Fruit fly (Drosophila melanogaster): ENCODE measurements around the gene CG9123.
A peak's percentile ranks its signal among the peaks of the same experiment; 100 is the strongest.

CG9123 gene

dm6 chrX:15296969-15297816 lies 44.7 kb downstream of the CG9123 start, which contains the start of gene gce (continued):
- peak in 1 of 2 experiments; percentile 79 for TF ChIP-seq Hr51 (GFP tag; optimal IDR thresholded peaks at IDR 0.05)
- peak; percentile 5; the same call in 1 of the 3 replicates for TF ChIP-seq Mrtf (GFP tag; IDR thresholded peaks at IDR 0.05)
- peak; percentile 62 for TF ChIP-seq lab (GFP tag; optimal IDR thresholded peaks at IDR 0.05)
- TF ChIP-seq CG12299 (tag; optimal IDR thresholded peaks at IDR 0.05), result no peak
- TF ChIP-seq CG12659 (GFP tag; optimal IDR thresholded peaks at IDR 0.05), result peak; percentile 58
- peak; percentile 41 for TF ChIP-seq Hand (GFP tag; optimal IDR thresholded peaks at IDR 0.05)
- peak; percentile 5 for TF ChIP-seq run (tag; optimal IDR thresholded peaks at IDR 0.05)
- peak; percentile 38 for TF ChIP-seq Dek (tag; optimal IDR thresholded peaks at IDR 0.05)
- TF ChIP-seq Ada2b (GFP tag; IDR thresholded peaks at IDR 0.05), result peak; percentile 8; the same call in 1 of the 2 replicates
- peak; percentile 2 for TF ChIP-seq Blimp-1 (GFP tag; optimal IDR thresholded peaks at IDR 0.05)
- TF ChIP-seq ewg (GFP tag; optimal IDR thresholded peaks at IDR 0.05), result peak; percentile 43
- peak; percentile 10 for TF ChIP-seq lilli (GFP tag; optimal IDR thresholded peaks at IDR 0.05)
- TF ChIP-seq NfI (GFP tag; optimal IDR thresholded peaks at IDR 0.05), result peak; percentile 49
- 0 out of 2 replicates have a peak, but pooled peaks have one; percentile 12 for TF ChIP-seq sob (GFP tag; IDR thresholded peaks at IDR 0.05)
- TF ChIP-seq sd (tag; optimal IDR thresholded peaks at IDR 0.05), result peak; percentile 5
- TF ChIP-seq Rfx (GFP tag; IDR thresholded peaks at IDR 0.05), result peak; percentile 48
- peak; percentile 18 for TF ChIP-seq CG8281 (tag; optimal IDR thresholded peaks at IDR 0.05)
- no peak for TF ChIP-seq salm (tag; optimal IDR thresholded peaks at IDR 0.05)
- peak; percentile 52 for TF ChIP-seq tio (GFP tag; optimal IDR thresholded peaks at IDR 0.05)
- peak; percentile 36 for TF ChIP-seq CG6683 (GFP tag; optimal IDR thresholded peaks at IDR 0.05)
- TF ChIP-seq CG1832 (GFP tag; optimal IDR thresholded peaks at IDR 0.05), result peak; percentile 40
- peak; percentile 78 for TF ChIP-seq CG15269 (tag; optimal IDR thresholded peaks at IDR 0.05)
- TF ChIP-seq CG3847 (GFP tag; IDR thresholded peaks at IDR 0.05), result 0 out of 2 replicates have a peak, but pooled peaks have one; percentile 10
- TF ChIP-seq odd (GFP tag; optimal IDR thresholded peaks at IDR 0.05), result peak; percentile 64
- TF ChIP-seq Hmr (GFP tag; optimal IDR thresholded peaks at IDR 0.05), result peak; percentile 62
- peak; percentile 10 for TF ChIP-seq B-H2 (GFP tag; optimal IDR thresholded peaks at IDR 0.05)
- TF ChIP-seq fd3F (GFP tag; optimal IDR thresholded peaks at IDR 0.05), result peak; percentile 15
- TF ChIP-seq al (GFP tag; IDR thresholded peaks at IDR 0.05), result 0 out of 2 replicates have a peak, but pooled peaks have one; percentile 12
- TF ChIP-seq Fer3 (tag; optimal IDR thresholded peaks at IDR 0.05), result peak; percentile 45
- TF ChIP-seq CG10147 (GFP tag; optimal IDR thresholded peaks at IDR 0.05), result peak; percentile 40
- peak; percentile 66 for TF ChIP-seq CG12391 (tag; optimal IDR thresholded peaks at IDR 0.05)
- TF ChIP-seq ssp (GFP tag; IDR thresholded peaks at IDR 0.05), result no peak
- TF ChIP-seq Antp (GFP tag; optimal IDR thresholded peaks at IDR 0.05), result no peak
- TF ChIP-seq CG42726 (GFP tag; IDR thresholded peaks at IDR 0.05; ENCODE audit: partially characterized antibody), result no peak
- TF ChIP-seq Nf-YC (tag; optimal IDR thresholded peaks at IDR 0.05), result peak; percentile 60
- no peak for TF ChIP-seq CG11085 (GFP tag; IDR thresholded peaks at IDR 0.05)
- peak in 1 of 2 experiments; percentile 52 for TF ChIP-seq Pdp1 (GFP tag; optimal IDR thresholded peaks at IDR 0.05)
- peak; percentile 44 for TF ChIP-seq Nf-YB (GFP tag; optimal IDR thresholded peaks at IDR 0.05)
- TF ChIP-seq esg (GFP tag; conservative IDR thresholded peaks at IDR 0.05), result no peak
- TF ChIP-seq CG6765 (GFP tag; optimal IDR thresholded peaks at IDR 0.05), result peak; percentile 48
- peak; percentile 34 for TF ChIP-seq CG15011 (GFP tag; optimal IDR thresholded peaks at IDR 0.05)
- no peak for TF ChIP-seq dmrt11E (tag; optimal IDR thresholded peaks at IDR 0.05)
- TF ChIP-seq CG17385 (GFP tag; optimal IDR thresholded peaks at IDR 0.05), result peak; percentile 65
- peak; percentile 47 for TF ChIP-seq org-1 (GFP tag; optimal IDR thresholded peaks at IDR 0.05)
- TF ChIP-seq tap (tag; optimal IDR thresholded peaks at IDR 0.05), result peak; percentile 16
- peak; percentile 62 for TF ChIP-seq sug (tag; optimal IDR thresholded peaks at IDR 0.05)

All from whole organism, embryonic.